Worm (Caenorhabditis elegans): ENCODE data around the gene W03B1.5.

DNA sequence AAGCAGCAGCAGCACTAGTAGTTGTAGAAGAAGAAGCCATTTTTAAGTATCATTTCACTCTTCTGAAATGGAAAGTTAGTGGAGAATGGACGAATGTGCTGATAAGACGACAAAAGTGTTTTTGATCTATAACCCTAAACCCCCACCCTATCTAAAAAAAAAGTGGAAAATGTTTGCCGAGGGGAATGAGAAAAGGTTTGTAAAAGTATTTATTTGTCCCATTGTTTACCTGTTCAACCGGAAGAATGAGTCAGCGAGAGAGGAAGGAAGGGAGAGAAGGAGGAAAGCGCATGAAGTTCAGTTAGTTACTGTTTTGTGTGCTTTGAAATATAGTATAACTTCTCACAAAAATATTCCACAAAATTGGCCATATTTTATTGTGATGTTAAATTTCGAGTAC lies 48.9 kb downstream of the W03B1.5 start:
- TF ChIP-seq T26A5.8 (tag; optimal IDR thresholded peaks at IDR 0.05) (no peak), aptf-3 (GFP tag; IDR thresholded peaks at IDR 0.05) (no peak), lin-40 (tag; optimal IDR thresholded peaks at IDR 0.05) (no peak), tbp1 (GFP tag; optimal IDR thresholded peaks at IDR 0.05) (no peak), snpc-1.1 (tag; optimal IDR thresholded peaks at IDR 0.05; ENCODE audit: insufficient read depth) (no peak), nhr-179 (tag; optimal IDR thresholded peaks at IDR 0.05) (no peak), lsl-1 (GFP tag; optimal IDR thresholded peaks at IDR 0.05) (no peak), madf-10 (tag; optimal IDR thresholded peaks at IDR 0.05) (no peak), F55B11.4 (tag; optimal IDR thresholded peaks at IDR 0.05; ENCODE audit: borderline replicate concordance, insufficient read depth) (no peak), nfya-1 (tag; optimal IDR thresholded peaks at IDR 0.05; ENCODE audit: borderline replicate concordance, insufficient read depth) (no peak), snpc-1.3 (tag; optimal IDR thresholded peaks at IDR 0.05; ENCODE audit: insufficient read depth) (no peak), dpl-1 (GFP tag; optimal IDR thresholded peaks at IDR 0.05) (no peak), repo-1 (tag; optimal IDR thresholded peaks at IDR 0.05) (no peak), F33H1.4 (GFP tag; IDR thresholded peaks at IDR 0.05) (no peak)
